Fruit fly (Drosophila melanogaster): ENCODE measurements around the gene NimB5.

DNA sequence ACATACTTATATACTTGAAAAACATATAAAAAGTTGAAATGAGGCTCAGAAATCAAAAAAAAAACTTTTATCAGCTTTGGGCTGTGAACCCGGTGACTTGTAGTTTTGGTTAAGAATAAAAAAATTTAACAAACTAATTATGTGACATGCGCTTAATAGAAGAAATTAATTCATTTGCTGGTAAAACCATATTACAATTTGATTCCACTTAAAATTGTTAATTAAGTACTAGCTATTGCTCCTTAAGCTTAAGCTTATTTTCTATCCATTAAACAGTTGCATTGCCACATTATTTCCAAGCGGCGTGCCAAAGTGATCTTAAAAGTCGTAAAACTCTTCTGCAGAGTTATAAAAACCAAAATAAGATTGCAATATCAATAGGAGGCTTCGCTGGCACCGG is 46.0 kb upstream of the NimB5 start:
- no peak for TF ChIP-seq h (optimal IDR thresholded peaks at IDR 0.05)
- no peak for TF ChIP-seq ttk (optimal IDR thresholded peaks at IDR 0.05)
- TF ChIP-seq Myc (optimal IDR thresholded peaks at IDR 0.05): no peak
- no peak for TF ChIP-seq Sin3A (optimal IDR thresholded peaks at IDR 0.05)
- TF ChIP-seq insv (optimal IDR thresholded peaks at IDR 0.05): no peak

Measured in Kc167 (cell line).